Worm (Caenorhabditis elegans) whole organism, L3 larva: ENCODE data around the gene lit-1.
"Not testable (repeated sequence)": the region's sequence is repeated elsewhere in the genome, so short reads cannot be mapped to it uniquely, and the experiment has no call there.

Experiments
- ama-1 ChIP-seq: fragments of 150-350 bp; optimal IDR thresholded peaks from 2 replicates; lab custom pipeline; 2018
- ceh-16 ChIP-seq: sonication (generic microtip); optimal IDR thresholded peaks from 2 replicates; lab custom pipeline; 2017; ENCODE audit warnings: missing biosample characterization, missing genetic modification characterization
- ceh-28 ChIP-seq: fragments of 150-350 bp; optimal IDR thresholded peaks from 2 replicates; lab custom pipeline; 2014; ENCODE audit warnings: missing biosample characterization, missing genetic modification reagents, missing genetic modification characterization
- ceh-82 ChIP-seq: fragments of 150-350 bp; optimal IDR thresholded peaks from 2 replicates; lab custom pipeline; 2014; ENCODE audit warnings: missing biosample characterization, missing genetic modification characterization
- daf-12 ChIP-seq: fragments of 150-350 bp; optimal IDR thresholded peaks from 2 replicates; lab custom pipeline; 2014; ENCODE audit warnings: missing biosample characterization, missing genetic modification reagents, missing genetic modification characterization
- egl-27 ChIP-seq: sonication (generic microtip); optimal IDR thresholded peaks from 4 replicates; lab custom pipeline; 2017; ENCODE audit warnings: missing biosample characterization, missing genetic modification reagents, missing genetic modification characterization
- egl-5 ChIP-seq: fragments of 150-350 bp; optimal IDR thresholded peaks from 2 replicates; lab custom pipeline; 2017; ENCODE audit warnings: missing biosample characterization, missing genetic modification reagents, missing genetic modification characterization, inconsistent platforms
- elt-1 ChIP-seq: fragments of 150-350 bp; optimal IDR thresholded peaks from 2 replicates; lab custom pipeline; 2014; ENCODE audit warnings: missing biosample characterization, missing genetic modification characterization
- elt-2 ChIP-seq: sonication (generic microtip); optimal IDR thresholded peaks from 2 replicates; lab custom pipeline; 2016; ENCODE audit warnings: missing genetic modification reagents, mild to moderate bottlenecking, missing genetic modification characterization, missing compliant biosample characterization
- elt-3 ChIP-seq, 3 experiments: fragments of 150-350 bp in 1 of 3; sonication (generic microtip) in 2 of 3; optimal IDR thresholded peaks; 2 replicates in 2 of 3; 4 replicates in 1 of 3; lab custom pipeline; 2014 to 2017; ENCODE audit warnings: missing biosample characterization in 3 of 3, missing genetic modification characterization in 3 of 3
- fos-1 ChIP-seq: fragments of 150-350 bp; optimal IDR thresholded peaks from 2 replicates; lab custom pipeline; 2014; ENCODE audit warnings: missing biosample characterization, missing genetic modification characterization
- hmg-11 ChIP-seq: sonication (generic microtip); optimal IDR thresholded peaks from 2 replicates; lab custom pipeline; 2016; ENCODE audit warnings: missing genetic modification characterization, missing compliant biosample characterization
- jun-1 ChIP-seq: fragments of 150-350 bp; optimal IDR thresholded peaks from 2 replicates; lab custom pipeline; 2014; ENCODE audit warnings: missing biosample characterization, missing genetic modification reagents, missing genetic modification characterization
- lin-15B ChIP-seq: fragments of 150-350 bp; optimal IDR thresholded peaks from 2 replicates; lab custom pipeline; 2014; ENCODE audit warnings: missing biosample characterization, missing genetic modification characterization
- lin-39 ChIP-seq: fragments of 150-350 bp; optimal IDR thresholded peaks from 2 replicates; lab custom pipeline; 2018; ENCODE audit warnings: missing biosample characterization, missing genetic modification reagents, missing genetic modification characterization
- lsy-12 ChIP-seq: sonication (generic microtip); optimal IDR thresholded peaks from 2 replicates; lab custom pipeline; 2016; ENCODE audit warnings: mild to moderate bottlenecking, missing genetic modification characterization, missing compliant biosample characterization
- mdl-1 ChIP-seq: fragments of 150-350 bp; optimal IDR thresholded peaks from 2 replicates; lab custom pipeline; 2014; ENCODE audit warnings: missing biosample characterization, missing genetic modification characterization
- mml-1 ChIP-seq: fragments of 150-350 bp; sonication (generic microtip); optimal IDR thresholded peaks from 3 replicates; lab custom pipeline; 2014; ENCODE audit warnings: missing biosample characterization, missing genetic modification characterization
- nfya-1 ChIP-seq: sonication (generic microtip); optimal IDR thresholded peaks from 2 replicates; lab custom pipeline; 2017; ENCODE audit warnings: missing genetic modification characterization, mild to moderate bottlenecking, missing compliant biosample characterization, antibody characterized with exemption, moderate library complexity; ENCODE audit not compliant: insufficient read depth
- nhr-11 ChIP-seq: fragments of 150-350 bp; optimal IDR thresholded peaks from 2 replicates; lab custom pipeline; 2014; ENCODE audit warnings: missing biosample characterization, missing genetic modification characterization
- nhr-12 ChIP-seq: fragments of 150-350 bp; optimal IDR thresholded peaks from 2 replicates; lab custom pipeline; 2014; ENCODE audit warnings: missing biosample characterization, missing genetic modification characterization
- nhr-23 ChIP-seq: fragments of 150-350 bp; optimal IDR thresholded peaks from 2 replicates; lab custom pipeline; 2014; ENCODE audit warnings: missing biosample characterization, missing genetic modification reagents, missing genetic modification characterization
- nhr-237 ChIP-seq: fragments of 150-350 bp; optimal IDR thresholded peaks from 2 replicates; lab custom pipeline; 2014; ENCODE audit warnings: missing biosample characterization, missing genetic modification characterization
- nhr-25 ChIP-seq: sonication (generic microtip); optimal IDR thresholded peaks from 2 replicates; lab custom pipeline; 2017; ENCODE audit warnings: missing biosample characterization, missing genetic modification characterization
- nhr-43 ChIP-seq: sonication (generic microtip); optimal IDR thresholded peaks from 2 replicates; lab custom pipeline; 2016; ENCODE audit warnings: mild to moderate bottlenecking, missing genetic modification characterization, missing compliant biosample characterization; ENCODE audit not compliant: poor library complexity, severe bottlenecking
- nhr-67 ChIP-seq: fragments of 150-350 bp; optimal IDR thresholded peaks from 2 replicates; lab custom pipeline; 2014; ENCODE audit warnings: missing biosample characterization, missing genetic modification characterization
- nhr-76 ChIP-seq: fragments of 150-350 bp; sonication (generic microtip); optimal IDR thresholded peaks from 5 replicates; lab custom pipeline; 2014; ENCODE audit warnings: missing biosample characterization, missing genetic modification characterization
- nhr-77 ChIP-seq: fragments of 150-350 bp; optimal IDR thresholded peaks from 2 replicates; lab custom pipeline; 2014; ENCODE audit warnings: missing biosample characterization, missing genetic modification characterization
- pha-4 ChIP-seq: fragments of 150-350 bp; optimal IDR thresholded peaks from 2 replicates; lab custom pipeline; 2014; ENCODE audit warnings: missing biosample characterization, missing genetic modification reagents, missing genetic modification characterization
- pqm-1 ChIP-seq: fragments of 150-350 bp; optimal IDR thresholded peaks from 2 replicates; lab custom pipeline; 2017; ENCODE audit warnings: missing biosample characterization, missing genetic modification characterization, inconsistent platforms
- sea-2 ChIP-seq: fragments of 150-350 bp; sonication (generic microtip); optimal IDR thresholded peaks from 4 replicates; lab custom pipeline; 2014; ENCODE audit warnings: missing biosample characterization, missing genetic modification reagents, missing genetic modification characterization
- skn-1 ChIP-seq: fragments of 150-350 bp; optimal IDR thresholded peaks from 2 replicates; lab custom pipeline; 2014; ENCODE audit warnings: missing biosample characterization, missing genetic modification characterization
- snpc-4 ChIP-seq: fragments of 150-350 bp; optimal IDR thresholded peaks from 2 replicates; lab custom pipeline; 2014; ENCODE audit warnings: missing biosample characterization, missing genetic modification characterization
- tbx-2 ChIP-seq: sonication (generic microtip); optimal IDR thresholded peaks from 2 replicates; lab custom pipeline; 2016; ENCODE audit warnings: mild to moderate bottlenecking, missing genetic modification characterization, missing compliant biosample characterization
- unc-39 ChIP-seq: sonication (generic microtip); optimal IDR thresholded peaks from 4 replicates; lab custom pipeline; 2017; ENCODE audit warnings: missing biosample characterization, missing genetic modification characterization
- unc-62 ChIP-seq: fragments of 150-350 bp; sonication (generic microtip); optimal IDR thresholded peaks from 4 replicates; lab custom pipeline; 2014; ENCODE audit warnings: missing biosample characterization, missing genetic modification reagents, missing genetic modification characterization
- zag-1 ChIP-seq: fragments of 150-350 bp; optimal IDR thresholded peaks from 2 replicates; lab custom pipeline; 2014; ENCODE audit warnings: missing biosample characterization, missing genetic modification characterization
- ztf-11 ChIP-seq: fragments of 150-350 bp; optimal IDR thresholded peaks from 2 replicates; lab custom pipeline; 2014; ENCODE audit warnings: missing biosample characterization, missing genetic modification characterization
- ztf-4 ChIP-seq: fragments of 150-350 bp; optimal IDR thresholded peaks from 2 replicates; lab custom pipeline; 2014; ENCODE audit warnings: missing biosample characterization, missing genetic modification characterization

Gene lit-1

DNA sequence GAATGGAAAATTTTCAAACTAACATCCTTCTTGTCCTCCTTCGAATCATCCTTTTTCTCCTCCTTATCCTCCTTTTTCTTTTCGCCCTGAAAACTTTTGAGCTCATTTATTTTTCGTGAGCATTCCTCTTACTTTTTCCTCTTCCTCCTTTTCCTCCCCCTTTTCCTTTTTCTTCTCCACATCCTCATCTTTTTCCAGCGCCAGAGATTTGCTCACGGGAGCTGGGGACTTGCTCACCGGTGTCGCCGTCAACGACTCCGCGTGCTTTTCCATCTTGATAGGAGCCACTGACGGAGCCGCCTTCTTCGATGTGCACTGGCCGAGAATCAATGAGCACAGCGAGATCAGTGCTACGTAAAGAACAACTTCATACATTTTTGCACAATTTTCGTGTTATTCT is 46.5 kb downstream of the lit-1 start, which contains the start of gene K08E3.2:
K08E3.2 (minus strand) TSS at position 375 of the 400 bp plus-strand sequence.
- no peak for TF ChIP-seq pqm-1 (tag; lab: Kevin White, UChicago)
- no peak for TF ChIP-seq ceh-28
- no peak for TF ChIP-seq ama-1
- no peak for TF ChIP-seq ceh-16
- no peak for TF ChIP-seq nfya-1 (tag; lab: Kevin White, UChicago)
- no peak for TF ChIP-seq unc-62
- no peak for TF ChIP-seq nhr-43
- TF ChIP-seq nhr-12 (tag; lab: Kevin White, UChicago), result no peak
- no peak for TF ChIP-seq nhr-11 (tag; lab: Kevin White, UChicago)
- TF ChIP-seq mdl-1 (tag; lab: Kevin White, UChicago), result no peak
- TF ChIP-seq nhr-67, result no peak
- TF ChIP-seq lsy-12 (tag; lab: Kevin White, UChicago), result no peak
- TF ChIP-seq zag-1 (tag; lab: Kevin White, UChicago), result no peak
- TF ChIP-seq nhr-25 (tag; lab: Kevin White, UChicago), result no peak
- TF ChIP-seq hmg-11 (tag; lab: Kevin White, UChicago), result no peak

DNA sequence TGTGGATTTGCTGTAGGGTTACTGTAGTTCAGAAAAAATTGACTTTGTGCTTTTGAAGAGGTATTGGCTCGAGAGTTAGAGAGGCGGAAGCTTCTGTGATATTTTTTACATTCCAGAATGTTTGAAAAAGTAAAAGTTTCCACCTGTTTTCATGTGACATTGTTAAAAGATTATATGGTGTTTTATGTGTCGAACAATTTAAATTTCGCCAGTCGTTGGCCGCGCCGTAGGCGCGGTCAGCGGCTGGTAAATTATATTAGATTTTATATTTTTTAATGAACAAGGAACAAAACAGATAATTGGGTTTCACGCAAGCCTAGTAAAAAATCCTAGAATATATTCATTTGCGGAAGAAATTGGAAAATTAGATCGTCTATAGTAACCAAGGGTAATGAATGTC is 49.4 kb downstream of the lit-1 start, which contains the start of gene mlc-7:
mlc-7 (plus strand) TSS at position 301 of the 400 bp plus-strand sequence.
- not testable (repeated sequence) for TF ChIP-seq mml-1 (tag; lab: Kevin White, UChicago); elt-1; ama-1
- TF ChIP-seq, all 47 proteins: peak for 0; not testable (repeated sequence) for 47

DNA sequence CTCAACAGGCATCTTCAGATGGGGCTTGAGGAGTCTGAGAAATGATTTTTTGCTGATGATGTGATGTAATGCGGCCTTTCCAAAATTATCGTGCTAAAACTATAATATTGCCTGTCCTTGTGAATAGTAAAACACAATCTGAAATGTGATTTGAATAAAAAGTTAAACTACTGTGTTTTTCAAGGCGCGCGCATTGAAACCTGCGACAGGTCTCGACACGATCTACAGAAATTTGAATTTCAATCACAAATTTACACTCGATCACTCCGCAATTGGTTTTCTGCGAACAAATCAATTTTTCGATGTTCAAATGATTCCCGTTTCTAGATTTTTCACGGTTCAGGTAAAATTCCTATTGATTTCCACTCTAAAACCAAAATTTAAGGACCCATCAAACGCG is 53.9 kb downstream of the lit-1 start, which contains the start of gene toca-2:
toca-2 (plus strand) TSS at position 208 of the 400 bp plus-strand sequence.
- TF ChIP-seq jun-1 (tag; lab: Kevin White, UChicago), result no peak
- no peak for TF ChIP-seq nhr-11 (tag; lab: Kevin White, UChicago)
- no peak for TF ChIP-seq unc-39 (tag; lab: Kevin White, UChicago)
- no peak for TF ChIP-seq snpc-4
- TF ChIP-seq sea-2 (GFP tag; lab: Kevin White, UChicago), result no peak
- no peak for TF ChIP-seq egl-5 (tag; lab: Kevin White, UChicago)
- no peak for TF ChIP-seq elt-2 (tag; lab: Kevin White, UChicago)
- no peak for TF ChIP-seq nhr-67
- no peak for TF ChIP-seq zag-1 (tag; lab: Kevin White, UChicago)
- TF ChIP-seq nhr-77 (tag; lab: Kevin White, UChicago), result no peak

DNA sequence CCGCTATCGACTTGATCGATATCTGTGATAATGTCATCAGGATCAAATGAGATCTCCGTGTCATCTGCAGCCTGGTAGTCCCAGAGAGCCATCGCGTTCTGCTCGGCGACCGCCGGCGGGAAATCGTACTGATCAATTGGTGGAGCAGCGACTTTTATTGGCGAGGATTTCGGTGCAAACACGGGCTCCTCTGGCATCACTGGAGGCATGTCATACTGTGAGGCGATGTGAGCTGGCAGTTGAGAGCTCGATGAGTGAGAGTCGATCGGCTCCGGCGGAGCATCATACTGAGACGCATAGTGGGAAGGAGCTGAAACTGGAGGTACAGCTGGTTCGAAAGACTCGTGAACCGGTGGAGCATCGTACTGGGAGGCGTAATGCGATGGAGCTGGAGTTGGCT is 57.9 kb downstream of the lit-1 start:
- TF ChIP-seq elt-2 (tag; lab: Kevin White, UChicago) (no peak), lin-39 (tag; lab: Kevin White, UChicago) (no peak), nhr-67 (no peak), elt-3 (tag; optimal IDR thresholded peaks at IDR 0.05; lab: Kevin White, UChicago) (no peak), nhr-23 (tag; lab: Kevin White, UChicago) (no peak), daf-12 (no peak), tbx-2 (tag; lab: Kevin White, UChicago) (no peak)

DNA sequence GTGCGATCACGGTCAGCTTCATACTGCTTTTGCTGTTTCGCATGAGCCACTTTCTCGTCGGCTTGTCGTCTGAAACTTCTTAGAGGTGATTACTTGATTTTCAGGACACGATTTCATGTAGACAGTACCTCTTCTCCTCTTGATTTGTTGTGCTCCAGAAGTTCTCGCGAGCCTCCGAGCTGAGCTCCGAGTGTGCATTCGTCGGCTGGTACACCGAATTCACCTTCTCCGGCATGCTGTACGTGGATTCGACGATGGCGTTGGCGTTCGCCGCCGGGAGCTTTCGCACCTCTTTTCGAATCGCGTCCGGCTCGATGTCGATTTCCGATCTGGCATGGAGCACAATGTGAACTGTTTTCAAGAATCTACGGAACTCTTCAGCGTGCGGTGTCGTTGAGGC is 59.2 kb downstream of the lit-1 start:
- no peak for TF ChIP-seq egl-5 (tag; lab: Kevin White, UChicago)
- TF ChIP-seq nhr-76 (tag; lab: Kevin White, UChicago), result no peak
- TF ChIP-seq elt-3 (tag; optimal IDR thresholded peaks at IDR 0.05; lab: Kevin White, UChicago), result no peak
- TF ChIP-seq tbx-2 (tag; lab: Kevin White, UChicago), result no peak
- TF ChIP-seq mdl-1 (tag; lab: Kevin White, UChicago), result no peak
- no peak for TF ChIP-seq nfya-1 (tag; lab: Kevin White, UChicago)
- TF ChIP-seq, all 47 proteins: peak for 0

DNA sequence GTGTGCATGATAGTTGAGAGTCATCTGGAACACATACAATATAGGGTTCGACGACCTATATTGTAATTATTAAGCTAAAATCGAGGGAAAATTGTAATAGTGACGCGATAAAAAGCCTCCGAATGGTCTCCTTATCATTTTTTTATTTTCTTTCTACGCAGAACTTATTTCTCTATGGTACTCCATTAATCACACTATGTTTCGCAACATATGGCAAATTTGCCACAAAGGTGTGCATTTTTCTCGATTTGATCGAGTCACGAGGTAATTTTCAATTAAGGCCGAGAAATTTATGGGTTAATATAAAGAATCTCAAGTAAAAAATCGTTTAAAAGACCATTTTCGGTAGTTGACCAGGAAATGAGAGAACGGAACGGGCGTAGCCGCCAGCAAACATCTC is 60.3 kb downstream of the lit-1 start, which contains the start of gene dbn-1:
dbn-1 (minus strand) TSS at position 24 of the 400 bp plus-strand sequence.
- TF ChIP-seq ceh-28 (no peak), nhr-43 (no peak), egl-27 (tag; lab: Kevin White, UChicago) (no peak), pqm-1 (tag; lab: Kevin White, UChicago) (peak; percentile 63), pha-4 (tag; lab: Kevin White, UChicago) (no peak), ceh-82 (tag; lab: Kevin White, UChicago) (no peak), lin-39 (tag; lab: Kevin White, UChicago) (no peak), lin-15B (no peak), daf-12 (no peak), skn-1 (tag; lab: Kevin White, UChicago) (no peak), lsy-12 (tag; lab: Kevin White, UChicago) (no peak), jun-1 (tag; lab: Kevin White, UChicago) (peak; percentile 12), elt-2 (tag; lab: Kevin White, UChicago) (peak; percentile 76), ztf-4 (no peak), zag-1 (tag; lab: Kevin White, UChicago) (no peak), nfya-1 (tag; lab: Kevin White, UChicago) (no peak), ztf-11 (tag; lab: Kevin White, UChicago) (no peak), nhr-23 (tag; lab: Kevin White, UChicago) (peak; percentile 24), nhr-237 (no peak), fos-1 (no peak), ceh-16 (no peak), nhr-12 (tag; lab: Kevin White, UChicago) (no peak)
